Fruit fly (Drosophila melanogaster): ENCODE measurements around the gene CG31157.

CG31157 gene

DNA sequence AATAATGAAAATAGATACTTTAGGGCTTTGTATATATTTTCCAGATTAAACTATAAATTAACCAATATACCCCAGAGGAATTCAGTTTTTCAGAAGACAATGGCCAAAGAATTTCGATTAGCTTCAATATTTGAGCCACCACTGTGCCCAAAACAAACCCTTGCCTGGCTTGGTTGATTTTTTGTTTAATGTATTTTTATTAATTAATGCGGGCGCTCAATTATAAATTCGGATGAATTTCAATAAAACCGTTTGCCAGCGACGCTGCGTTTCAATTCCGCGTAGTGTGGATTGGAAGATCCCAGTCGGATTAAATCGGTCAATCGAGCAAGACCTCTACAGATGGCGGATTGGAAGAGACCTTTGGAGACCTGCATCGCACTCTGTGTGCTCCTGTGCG is 5.8 kb upstream of the CG31157 start, which contains the start of gene CG11670:
Gene CG11670 (plus strand): TSS at position 301 of the 400 bp plus-strand sequence.
- no peak for TF ChIP-seq fkh (GFP tag; optimal IDR thresholded peaks at IDR 0.05)
- TF ChIP-seq achi (GFP tag; optimal IDR thresholded peaks at IDR 0.05): no peak
- no peak for TF ChIP-seq OdsH (GFP tag; optimal IDR thresholded peaks at IDR 0.05)
- no peak for TF ChIP-seq CG31627 (GFP tag; optimal IDR thresholded peaks at IDR 0.05)
- TF ChIP-seq CG6808 (GFP tag; optimal IDR thresholded peaks at IDR 0.05): no peak
- no peak for TF ChIP-seq CG34406 (GFP tag; optimal IDR thresholded peaks at IDR 0.05)
- TF ChIP-seq CG4318 (GFP tag; optimal IDR thresholded peaks at IDR 0.05): no peak
- no peak for TF ChIP-seq CG10669 (GFP tag; optimal IDR thresholded peaks at IDR 0.05)
- TF ChIP-seq vri (GFP tag; optimal IDR thresholded peaks at IDR 0.05): no peak
- TF ChIP-seq CG8632 (GFP tag; optimal IDR thresholded peaks at IDR 0.05): no peak
- no peak for TF ChIP-seq net (GFP tag; optimal IDR thresholded peaks at IDR 0.05)
- no peak for TF ChIP-seq Lpt (GFP tag; optimal IDR thresholded peaks at IDR 0.05)
- no peak for TF ChIP-seq CG32006 (GFP tag; optimal IDR thresholded peaks at IDR 0.05)
- TF ChIP-seq dsx (GFP tag; optimal IDR thresholded peaks at IDR 0.05; ENCODE audit: poor library complexity, severe bottlenecking): no peak

DNA sequence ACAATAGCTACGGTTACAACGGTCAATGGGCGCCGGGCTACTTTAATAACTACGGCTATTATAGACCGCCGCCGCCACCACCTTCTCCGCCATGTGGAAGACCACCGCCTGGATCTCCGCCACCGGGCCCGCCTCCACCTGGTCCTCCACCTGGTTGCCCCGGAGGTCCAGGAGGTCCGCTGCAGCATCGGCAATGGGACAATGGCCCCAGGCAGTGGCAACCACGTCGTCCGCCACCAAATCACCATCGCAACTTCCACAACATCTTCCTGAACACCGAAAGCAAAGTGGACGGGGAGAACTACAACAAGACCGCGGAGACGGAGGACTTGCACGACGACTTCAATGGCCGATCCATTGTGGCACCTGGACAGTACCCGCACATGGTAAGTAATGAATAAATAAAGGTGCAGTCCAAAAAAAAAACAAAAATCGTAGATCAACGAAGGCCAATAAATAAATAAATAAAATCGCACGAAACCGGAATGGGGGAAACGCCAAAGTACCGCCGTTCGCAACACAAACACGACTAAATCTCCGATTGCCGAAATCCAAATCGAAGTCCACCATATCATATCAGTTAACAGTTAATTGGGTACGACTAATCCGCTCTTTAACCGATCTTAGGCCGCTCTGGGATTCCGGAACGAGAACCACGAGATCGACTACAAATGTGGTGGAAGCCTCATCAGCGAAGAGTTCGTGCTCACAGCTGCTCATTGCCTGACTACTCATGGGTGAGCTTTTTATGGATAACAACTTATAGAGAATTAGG is 5.1 kb upstream of the CG31157 start, which contains the start of gene snk:
Gene snk (minus strand): TSS at position 513 of the 775 bp plus-strand sequence.
- TF ChIP-seq salr (GFP tag; optimal IDR thresholded peaks at IDR 0.05): no peak
- TF ChIP-seq CG4318 (GFP tag; optimal IDR thresholded peaks at IDR 0.05): no peak
- no peak for TF ChIP-seq CG16779 (tag; optimal IDR thresholded peaks at IDR 0.05)
- TF ChIP-seq CG34406 (GFP tag; optimal IDR thresholded peaks at IDR 0.05): no peak
- no peak for TF ChIP-seq ss (GFP tag; optimal IDR thresholded peaks at IDR 0.05)
- TF ChIP-seq CG6792 (GFP tag; optimal IDR thresholded peaks at IDR 0.05): no peak
- TF ChIP-seq Lpt (GFP tag; optimal IDR thresholded peaks at IDR 0.05): no peak
- no peak for TF ChIP-seq spab (GFP tag; optimal IDR thresholded peaks at IDR 0.05)
- no peak for TF ChIP-seq CG6854 (GFP tag; optimal IDR thresholded peaks at IDR 0.05)
- TF ChIP-seq CG10669 (GFP tag; optimal IDR thresholded peaks at IDR 0.05): no peak
- no peak for TF ChIP-seq CG15336 (GFP tag; IDR thresholded peaks at IDR 0.05)
- no peak for TF ChIP-seq Eip78C (GFP tag)
- no peak for TF ChIP-seq CG8319 (GFP tag; optimal IDR thresholded peaks at IDR 0.05)
- no peak for TF ChIP-seq Gug (GFP tag; IDR thresholded peaks at IDR 0.05)
- no peak for TF ChIP-seq acj6 (GFP tag; optimal IDR thresholded peaks at IDR 0.05)

DNA sequence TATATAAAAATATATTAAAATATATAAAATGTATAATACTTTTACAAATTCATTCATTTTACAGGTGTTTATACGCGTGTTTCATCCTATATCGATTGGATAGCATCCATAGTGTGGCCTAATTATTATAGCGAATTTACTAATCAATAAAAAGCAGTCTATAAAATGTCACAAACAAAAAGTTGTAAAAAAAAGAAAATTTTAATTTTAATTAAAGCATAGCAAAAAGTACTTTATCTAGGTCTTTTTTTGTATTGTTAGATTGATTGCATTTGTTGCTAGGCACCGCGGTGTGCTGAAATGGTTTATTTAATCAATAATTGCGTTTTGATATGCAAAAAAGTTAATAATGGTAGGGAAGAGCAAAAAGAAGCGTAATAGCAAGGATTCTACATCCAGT is 3.7 kb upstream of the CG31157 start, which contains the start of gene CG45122:
Gene CG45122 (plus strand): TSS at position 301 of the 400 bp plus-strand sequence.
- TF ChIP-seq CG11294 (GFP tag; IDR thresholded peaks at IDR 0.05): no peak
- no peak for TF ChIP-seq Smox (GFP tag; optimal IDR thresholded peaks at IDR 0.05)
- TF ChIP-seq dsx (GFP tag; optimal IDR thresholded peaks at IDR 0.05; ENCODE audit: poor library complexity, severe bottlenecking): no peak
- TF ChIP-seq svp (GFP tag): no peak
- no peak for TF ChIP-seq Hr4 (GFP tag; optimal IDR thresholded peaks at IDR 0.05)
- no peak for TF ChIP-seq Eip93F (GFP tag; optimal IDR thresholded peaks at IDR 0.05)
- no peak for TF ChIP-seq CG7368 (GFP tag; optimal IDR thresholded peaks at IDR 0.05)
- TF ChIP-seq CG10669 (GFP tag; optimal IDR thresholded peaks at IDR 0.05): no peak
- TF ChIP-seq ss (GFP tag; optimal IDR thresholded peaks at IDR 0.05): no peak
- TF ChIP-seq achi (GFP tag; optimal IDR thresholded peaks at IDR 0.05): no peak

DNA sequence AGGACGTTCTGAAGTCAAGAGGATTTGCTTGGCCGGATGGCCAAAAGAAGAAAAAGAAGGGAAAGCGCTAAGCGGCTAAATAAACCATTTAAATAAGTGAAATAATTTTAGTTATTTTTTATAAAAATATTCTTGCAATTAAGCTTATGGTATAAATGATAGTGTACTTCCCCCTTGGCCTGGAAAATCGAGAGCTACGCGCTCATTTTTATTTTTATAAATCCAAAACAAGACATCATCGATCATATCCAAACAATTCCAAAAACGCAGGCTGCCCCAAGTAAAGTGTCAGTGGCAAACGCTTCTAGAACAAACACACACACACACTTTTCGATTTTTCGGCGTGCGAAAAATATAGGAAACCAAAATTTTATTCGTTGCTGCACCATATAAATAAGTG is 3.1 kb upstream of the CG31157 start, which contains the start of gene Hsc70-2:
Gene Hsc70-2 (plus strand): TSS at position 301 of the 400 bp plus-strand sequence.
- TF ChIP-seq CG10669 (GFP tag; optimal IDR thresholded peaks at IDR 0.05): no peak
- no peak for TF ChIP-seq CG3919 (GFP tag; optimal IDR thresholded peaks at IDR 0.05)
- no peak for TF ChIP-seq Ets96B (tag; optimal IDR thresholded peaks at IDR 0.05)
- TF ChIP-seq CG31627 (GFP tag; optimal IDR thresholded peaks at IDR 0.05): no peak
- no peak for TF ChIP-seq Sox14 (GFP tag; optimal IDR thresholded peaks at IDR 0.05)
- no peak for TF ChIP-seq cyc (GFP tag; optimal IDR thresholded peaks at IDR 0.05)
- no peak for TF ChIP-seq OdsH (GFP tag; optimal IDR thresholded peaks at IDR 0.05)
- no peak for TF ChIP-seq CG1621 (tag; optimal IDR thresholded peaks at IDR 0.05)
- no peak for TF ChIP-seq CG3032 (tag; optimal IDR thresholded peaks at IDR 0.05)
- no peak for TF ChIP-seq CG4318 (GFP tag; optimal IDR thresholded peaks at IDR 0.05)
- no peak for TF ChIP-seq CG16779 (tag; optimal IDR thresholded peaks at IDR 0.05)
- TF ChIP-seq CG6276 (GFP tag; optimal IDR thresholded peaks at IDR 0.05): no peak

Data from whole organism, prepupa.